Fruit fly (Drosophila melanogaster): Measurements from ENCODE around the gene Inx2.
A peak's percentile ranks its signal among the peaks of the same experiment; 100 is the strongest.

The Inx2 gene

DNA sequence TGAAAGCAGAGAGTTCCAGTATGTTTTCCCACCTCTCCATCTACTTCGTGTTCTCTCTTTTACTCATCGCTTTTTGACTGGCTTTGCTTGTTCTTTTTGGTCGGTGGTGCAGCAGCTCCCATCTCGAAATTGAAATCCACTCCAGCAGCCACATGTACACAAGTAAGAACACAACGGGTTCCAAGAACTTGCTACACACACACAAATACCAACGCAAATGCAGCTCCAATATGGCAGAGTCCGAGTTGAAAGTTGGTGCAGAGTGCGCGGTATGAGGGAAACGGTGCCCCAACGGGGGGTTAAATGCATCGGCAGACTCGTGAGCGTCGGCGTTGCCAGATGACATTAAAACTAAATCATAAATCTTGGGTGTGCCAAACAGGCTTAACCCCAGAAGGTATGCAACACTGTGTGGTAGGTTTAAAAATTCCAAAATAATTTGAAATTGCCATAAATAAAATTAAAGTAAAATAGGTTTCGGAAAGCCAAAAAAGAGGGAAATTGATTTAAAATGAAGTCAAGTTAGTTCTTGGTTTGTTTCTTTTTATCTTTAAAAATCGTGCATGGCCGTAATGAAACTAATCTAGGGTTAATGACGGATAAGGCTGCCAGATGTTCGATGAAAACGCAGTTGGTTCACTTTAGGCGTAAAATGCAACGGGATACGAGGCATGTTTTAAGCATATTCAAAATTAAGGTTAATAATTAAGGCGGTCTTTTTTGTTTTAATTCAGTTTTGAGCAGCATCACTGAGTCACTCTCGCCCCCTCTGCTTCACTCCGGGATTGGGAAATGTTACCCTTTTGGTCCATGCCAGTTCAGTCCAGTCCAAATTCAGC lies 600 bp upstream of the Inx2 start (continued):
- TF ChIP-seq CG17912 (GFP tag; optimal IDR thresholded peaks at IDR 0.05) (no peak), Adf1 (GFP tag; IDR thresholded peaks at IDR 0.05) (no peak), unpg (GFP tag; optimal IDR thresholded peaks at IDR 0.05) (peak; percentile 4), Awh (GFP tag; IDR thresholded peaks at IDR 0.05) (0 out of 2 replicates have a peak, but pooled peaks have one; percentile 14), CG4707 (GFP tag; optimal IDR thresholded peaks at IDR 0.05) (no peak), Mad (GFP tag; optimal IDR thresholded peaks at IDR 0.05) (no peak), Sin3A (optimal IDR thresholded peaks at IDR 0.05) (no peak), tx (GFP tag; optimal IDR thresholded peaks at IDR 0.05) (no peak), CG4820 (GFP tag; optimal IDR thresholded peaks at IDR 0.05) (peak; percentile 0), CG8388 (GFP tag; optimal IDR thresholded peaks at IDR 0.05) (peak; percentile 14), Gug (GFP tag; IDR thresholded peaks at IDR 0.05) (no peak), Kr (GFP tag; optimal IDR thresholded peaks at IDR 0.05) (peak; percentile 46), zen (tag; optimal IDR thresholded peaks at IDR 0.05) (peak; percentile 58), CG8924 (tag; optimal IDR thresholded peaks at IDR 0.05) (no peak), CG8944 (GFP tag; optimal IDR thresholded peaks at IDR 0.05) (no peak), D19B (GFP tag; optimal IDR thresholded peaks at IDR 0.05) (no peak), dysf (GFP tag; IDR thresholded peaks at IDR 0.05) (no peak), Pdp1 (GFP tag; optimal IDR thresholded peaks at IDR 0.05) (no peak), CG4328 (GFP tag; optimal IDR thresholded peaks at IDR 0.05) (no peak), Myb (GFP tag; optimal IDR thresholded peaks at IDR 0.05) (no peak), insv (GFP tag; optimal IDR thresholded peaks at IDR 0.05) (no peak), CG14667 (GFP tag; IDR thresholded peaks at IDR 0.05) (no peak), CG2120 (GFP tag; optimal IDR thresholded peaks at IDR 0.05) (no peak), ro (GFP tag; IDR thresholded peaks at IDR 0.05) (no peak), CG2129 (GFP tag; IDR thresholded peaks at IDR 0.05; ENCODE audit: partially characterized antibody) (no peak), CG9797 (GFP tag; optimal IDR thresholded peaks at IDR 0.05) (no peak), maf-S (GFP tag; optimal IDR thresholded peaks at IDR 0.05) (no peak), HLH4C (GFP tag; IDR thresholded peaks at IDR 0.05; ENCODE audit: partially characterized antibody) (no peak), D19A (tag; optimal IDR thresholded peaks at IDR 0.05) (peak; percentile 12), CG12769 (tag; optimal IDR thresholded peaks at IDR 0.05) (no peak), ap (GFP tag; IDR thresholded peaks at IDR 0.05) (no peak), CG7271 (tag; optimal IDR thresholded peaks at IDR 0.05) (no peak), NfI (GFP tag; optimal IDR thresholded peaks at IDR 0.05) (no peak), org-1 (GFP tag; optimal IDR thresholded peaks at IDR 0.05) (no peak), CG14710 (tag; optimal IDR thresholded peaks at IDR 0.05) (peak; percentile 40), kah (GFP tag; optimal IDR thresholded peaks at IDR 0.05) (no peak), CG18476 (GFP tag; optimal IDR thresholded peaks at IDR 0.05) (no peak), lola (GFP tag; optimal IDR thresholded peaks at IDR 0.05) (peak in 1 of 3 experiments; percentile 63), CG4424 (GFP tag; optimal IDR thresholded peaks at IDR 0.05) (peak; percentile 47), Nf-YC (tag; optimal IDR thresholded peaks at IDR 0.05) (no peak), CG15269 (tag; optimal IDR thresholded peaks at IDR 0.05) (no peak), CG6765 (GFP tag; optimal IDR thresholded peaks at IDR 0.05) (no peak), CG34224 (GFP tag; IDR thresholded peaks at IDR 0.05; ENCODE audit: partially characterized antibody) (no peak), Tbp (GFP tag; optimal IDR thresholded peaks at IDR 0.05) (no peak), run (tag; optimal IDR thresholded peaks at IDR 0.05) (no peak), CG9932 (GFP tag; IDR thresholded peaks at IDR 0.05) (no peak), shn (GFP tag; optimal IDR thresholded peaks at IDR 0.05) (no peak), Hmr (GFP tag; optimal IDR thresholded peaks at IDR 0.05) (no peak), Dek (tag; optimal IDR thresholded peaks at IDR 0.05) (no peak)
